Fruit fly (Drosophila melanogaster): ENCODE results near the gene CG14369.
A peak's percentile ranks its signal among the peaks of the same experiment; 100 is the strongest.

CG14369 gene

DNA sequence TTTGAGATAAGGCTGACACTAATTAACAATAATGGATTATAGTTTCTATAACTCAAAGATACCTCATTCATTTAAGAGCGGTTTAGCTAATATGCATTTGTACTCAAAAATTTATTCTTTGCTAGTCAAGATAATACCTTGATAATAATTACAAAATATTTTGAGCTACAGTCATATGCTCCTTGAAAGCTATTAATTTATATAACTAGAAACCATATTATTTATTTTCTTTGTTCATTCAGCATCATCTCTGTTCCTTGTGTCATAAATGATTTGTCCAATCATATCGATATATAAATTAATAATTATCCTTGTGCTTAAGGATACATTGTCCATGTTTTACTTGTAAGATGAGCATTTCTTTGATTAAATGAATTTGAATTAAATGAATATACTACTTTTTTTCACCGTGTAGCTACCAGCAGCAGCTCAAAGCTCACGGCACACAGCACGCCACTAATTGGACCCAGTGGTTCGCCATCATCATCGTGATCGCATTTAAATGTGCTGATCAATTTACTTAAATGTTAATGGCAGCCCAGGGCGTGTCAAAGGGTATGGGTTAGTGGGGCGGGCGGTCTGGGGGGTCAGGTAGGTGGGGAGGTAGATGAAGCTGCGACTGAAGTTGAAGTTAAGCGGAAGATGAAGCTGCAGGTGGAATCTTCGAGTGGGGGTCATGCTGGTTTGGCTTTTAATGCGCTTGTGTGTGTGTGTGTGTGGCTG is 39.1 kb downstream of the CG14369 start (continued):
- TF ChIP-seq amos (GFP tag; IDR thresholded peaks at IDR 0.05; ENCODE audit: partially characterized antibody) (no peak), CG18764 (GFP tag; optimal IDR thresholded peaks at IDR 0.05) (no peak), CG43689 (GFP tag; IDR thresholded peaks at IDR 0.05) (no peak), Oli (tag; optimal IDR thresholded peaks at IDR 0.05) (peak; percentile 46), br (optimal IDR thresholded peaks at IDR 0.05) (no peak), Xrp1 (GFP tag; IDR thresholded peaks at IDR 0.05) (no peak), ewg (GFP tag; optimal IDR thresholded peaks at IDR 0.05) (peak; percentile 7), dpn (GFP tag; optimal IDR thresholded peaks at IDR 0.05) (no peak), Atf-2 (GFP tag; optimal IDR thresholded peaks at IDR 0.05) (no peak), NC2α (GFP tag; optimal IDR thresholded peaks at IDR 0.05) (no peak), CG10654 (GFP tag; optimal IDR thresholded peaks at IDR 0.05) (no peak), CG17612 (GFP tag; IDR thresholded peaks at IDR 0.05) (no peak), Blimp-1 (GFP tag; optimal IDR thresholded peaks at IDR 0.05) (peak; percentile 33), ERR (GFP tag; optimal IDR thresholded peaks at IDR 0.05) (no peak), dan (GFP tag; IDR thresholded peaks at IDR 0.05) (no peak), CG11504 (tag; optimal IDR thresholded peaks at IDR 0.05) (peak; percentile 66), Sry-β (GFP tag; optimal IDR thresholded peaks at IDR 0.05) (no peak), CG8388 (GFP tag; optimal IDR thresholded peaks at IDR 0.05) (peak; percentile 9), CG13123 (GFP tag; optimal IDR thresholded peaks at IDR 0.05) (no peak), CG2116 (GFP tag; optimal IDR thresholded peaks at IDR 0.05) (no peak), CG10267 (tag; optimal IDR thresholded peaks at IDR 0.05) (no peak), knrl (GFP tag; IDR thresholded peaks at IDR 0.05; ENCODE audit: partially characterized antibody) (no peak), Bdp1 (GFP tag; optimal IDR thresholded peaks at IDR 0.05) (no peak), Spps (tag; optimal IDR thresholded peaks at IDR 0.05) (no peak), CG4707 (GFP tag; optimal IDR thresholded peaks at IDR 0.05) (no peak), shn (GFP tag; optimal IDR thresholded peaks at IDR 0.05) (no peak), pb (GFP tag; optimal IDR thresholded peaks at IDR 0.05) (no peak), bigmax (GFP tag; optimal IDR thresholded peaks at IDR 0.05) (no peak), CG13287 (GFP tag; IDR thresholded peaks at IDR 0.05; ENCODE audit: partially characterized antibody) (no peak), HmgD (GFP tag; optimal IDR thresholded peaks at IDR 0.05) (no peak), CG34422 (GFP tag; IDR thresholded peaks at IDR 0.05) (no peak), CG18262 (tag; optimal IDR thresholded peaks at IDR 0.05) (peak; percentile 59), CG11723 (GFP tag; optimal IDR thresholded peaks at IDR 0.05) (no peak), Gsc (GFP tag; IDR thresholded peaks at IDR 0.05) (no peak), vnd (GFP tag; IDR thresholded peaks at IDR 0.05; ENCODE audit: partially characterized antibody) (no peak), oc (tag; optimal IDR thresholded peaks at IDR 0.05) (no peak), Tbp (GFP tag; optimal IDR thresholded peaks at IDR 0.05) (no peak), CG7556 (GFP tag; optimal IDR thresholded peaks at IDR 0.05) (no peak), Xbp1 (GFP tag; optimal IDR thresholded peaks at IDR 0.05) (peak; percentile 20), al (GFP tag; IDR thresholded peaks at IDR 0.05) (no peak), Sox100B (GFP tag; optimal IDR thresholded peaks at IDR 0.05) (peak; percentile 52), Fer2 (tag; optimal IDR thresholded peaks at IDR 0.05) (no peak), D (optimal IDR thresholded peaks at IDR 0.05) (no peak), D (GFP tag; optimal IDR thresholded peaks at IDR 0.05) (peak; percentile 3), maf-S (GFP tag; optimal IDR thresholded peaks at IDR 0.05) (no peak), Dref (GFP tag; IDR thresholded peaks at IDR 0.05) (no peak), CG1024 (GFP tag; IDR thresholded peaks at IDR 0.05) (no peak), CG6791 (GFP tag; IDR thresholded peaks at IDR 0.05; ENCODE audit: partially characterized antibody) (no peak), CG3995 (GFP tag; optimal IDR thresholded peaks at IDR 0.05) (no peak), cwo (GFP tag; optimal IDR thresholded peaks at IDR 0.05) (no peak), tup (GFP tag; optimal IDR thresholded peaks at IDR 0.05) (no peak)

Measured in whole organism, embryonic.